Fruit fly (Drosophila melanogaster) Kc167 (cell line): ENCODE data around the gene CG6356.

ENCODE experiments used
- Myc ChIP-seq: fragments of >200 bp; optimal IDR thresholded peaks from 2 replicates; lab custom pipeline; 2017; ENCODE audit warnings: missing external identifiers
- Sin3A ChIP-seq: fragments of >200 bp; optimal IDR thresholded peaks from 2 replicates; lab custom pipeline; 2018; ENCODE audit warnings: missing external identifiers
- h ChIP-seq: fragments of >200 bp; optimal IDR thresholded peaks from 3 replicates; lab custom pipeline; 2018; ENCODE audit warnings: missing external identifiers
- ttk ChIP-seq: sonication (Bioruptor generic); optimal IDR thresholded peaks from 2 replicates; lab custom pipeline; 2017; ENCODE audit warnings: missing external identifiers

dm6 chr3R:24282567-24283324 lies 1.0 kb upstream of the CG6356 start:
- TF ChIP-seq ttk (lab: Kevin White, UChicago), result no peak
- TF ChIP-seq h, result no peak
- TF ChIP-seq Myc (lab: Kevin White, UChicago), result no peak
- TF ChIP-seq Sin3A, result no peak
